Worm (Caenorhabditis elegans): Measurements from ENCODE around the gene Y22D7AL.3.

The Y22D7AL.3 gene

ce11 chrIII:1621330-1621729 is 19.9 kb upstream of the Y22D7AL.3 start:
- TF ChIP-seq elt-2 (tag; optimal IDR thresholded peaks at IDR 0.05) (no peak), ceh-88 (GFP tag; IDR thresholded peaks at IDR 0.05) (no peak), efl-1 (optimal IDR thresholded peaks at IDR 0.05) (no peak), efl-1 (GFP tag; optimal IDR thresholded peaks at IDR 0.05 in 1 of 2) (peak in 1 of 2 experiments; percentile 0), hpl-2 (GFP tag; optimal IDR thresholded peaks at IDR 0.05) (no peak), alr-1 (tag; optimal IDR thresholded peaks at IDR 0.05; ENCODE audit: borderline replicate concordance) (no peak), pax-3 (tag; optimal IDR thresholded peaks at IDR 0.05) (no peak), aly-2 (tag; optimal IDR thresholded peaks at IDR 0.05) (no peak), C34B4.2 (tag; optimal IDR thresholded peaks at IDR 0.05) (no peak), sup-37 (GFP tag; optimal IDR thresholded peaks at IDR 0.05) (no peak)

- TF ChIP-seq nhr-76 (tag; optimal IDR thresholded peaks at IDR 0.05), result no peak
- TF ChIP-seq alr-1 (tag; optimal IDR thresholded peaks at IDR 0.05; ENCODE audit: borderline replicate concordance), result no peak
- TF ChIP-seq ztf-4 (tag; optimal IDR thresholded peaks at IDR 0.05), result peak; percentile 18
- TF ChIP-seq nhr-90 (tag; optimal IDR thresholded peaks at IDR 0.05; ENCODE audit: poor library complexity), result peak; percentile 43
- TF ChIP-seq rnt-1 (tag; optimal IDR thresholded peaks at IDR 0.05), result no peak
- TF ChIP-seq nhr-71 (tag; optimal IDR thresholded peaks at IDR 0.05), result peak; percentile 79
- no peak for TF ChIP-seq efl-1 (optimal IDR thresholded peaks at IDR 0.05)
- TF ChIP-seq efl-1 (GFP tag; optimal IDR thresholded peaks at IDR 0.05 in 1 of 2), result peak in 1 of 2 experiments; percentile 15
- TF ChIP-seq nhr-19 (GFP tag; conservative IDR thresholded peaks at IDR 0.05), result peak; percentile 42
- no peak for TF ChIP-seq nhr-237 (tag; optimal IDR thresholded peaks at IDR 0.05)
- no peak for TF ChIP-seq Y116A8C.19 (tag; optimal IDR thresholded peaks at IDR 0.05; ENCODE audit: borderline replicate concordance)
- TF ChIP-seq blmp-1 (tag; optimal IDR thresholded peaks at IDR 0.05), result peak; percentile 25
- TF ChIP-seq zip-4 (GFP tag; optimal IDR thresholded peaks at IDR 0.05), result no peak
- no peak for TF ChIP-seq lir-3 (tag; optimal IDR thresholded peaks at IDR 0.05; ENCODE audit: poor library complexity)
- peak; percentile 42 for TF ChIP-seq elt-2 (tag; optimal IDR thresholded peaks at IDR 0.05)
- TF ChIP-seq lin-13 (GFP tag; optimal IDR thresholded peaks at IDR 0.05), result no peak
- peak; percentile 46 for TF ChIP-seq nhr-20 (tag; optimal IDR thresholded peaks at IDR 0.05)
- no peak for TF ChIP-seq ceh-90 (tag; optimal IDR thresholded peaks at IDR 0.05)
- no peak for TF ChIP-seq sptf-1 (tag; optimal IDR thresholded peaks at IDR 0.05)
- no peak for TF ChIP-seq nhr-28 (tag; optimal IDR thresholded peaks at IDR 0.05)
- TF ChIP-seq unc-130 (tag; optimal IDR thresholded peaks at IDR 0.05), result no peak
- no peak for TF ChIP-seq irx-1 (tag; optimal IDR thresholded peaks at IDR 0.05)
- no peak for TF ChIP-seq lin-15B (tag; optimal IDR thresholded peaks at IDR 0.05)
- no peak for TF ChIP-seq lin-35 (GFP tag; optimal IDR thresholded peaks at IDR 0.05)
- peak in 1 of 2 experiments; percentile 7 for TF ChIP-seq lsy-2 (tag; optimal IDR thresholded peaks at IDR 0.05)
- TF ChIP-seq efl-3 (GFP tag; optimal IDR thresholded peaks at IDR 0.05), result no peak
- no peak for TF ChIP-seq dsc-1 (tag; optimal IDR thresholded peaks at IDR 0.05)
- TF ChIP-seq nhr-85 (tag), result no peak
- no peak for TF ChIP-seq skn-1 (tag; optimal IDR thresholded peaks at IDR 0.05)
- TF ChIP-seq fos-1 (tag; optimal IDR thresholded peaks at IDR 0.05), result no peak
- TF ChIP-seq mep-1 (tag; optimal IDR thresholded peaks at IDR 0.05), result peak; percentile 17
- no peak for TF ChIP-seq ceh-63 (GFP tag; optimal IDR thresholded peaks at IDR 0.05)
- TF ChIP-seq lin-14 (GFP tag; optimal IDR thresholded peaks at IDR 0.05), result peak; percentile 7
- TF ChIP-seq elt-3 (tag; optimal IDR thresholded peaks at IDR 0.05), result peak in 3 of 6 experiments; percentile 12 to 67 (median 62)
- TF ChIP-seq mdl-1 (tag; optimal IDR thresholded peaks at IDR 0.05), result no peak
- TF ChIP-seq ets-5 (GFP tag; IDR thresholded peaks at IDR 0.05), result no peak
- no peak for TF ChIP-seq hpl-2 (GFP tag; optimal IDR thresholded peaks at IDR 0.05)
- TF ChIP-seq snu-23 (GFP tag; optimal IDR thresholded peaks at IDR 0.05), result peak; percentile 58
- peak; percentile 29 for TF ChIP-seq ama-1 (optimal IDR thresholded peaks at IDR 0.05)
Measured at ce11 chrIII:1622329-1622728, 18.9 kb upstream of the Y22D7AL.3 start.

Data from whole organism, L1 larva.